Worm (Caenorhabditis elegans) whole organism, L4/young adult: ENCODE measurements around the gene F44E2.10.

ENCODE experiments used
- W03F9.2 ChIP-seq: fragments of 150-350 bp; optimal IDR thresholded peaks from 2 replicates; lab custom pipeline; 2014; ENCODE audit warnings: missing biosample characterization, missing genetic modification characterization
- dao-5 ChIP-seq: sonication (generic microtip); optimal IDR thresholded peaks from 2 replicates; lab custom pipeline; 2016; ENCODE audit warnings: missing genotype, missing genetic modification characterization, moderate library complexity, missing compliant biosample characterization
- him-1 ChIP-seq: sonication (generic microtip); optimal IDR thresholded peaks from 2 replicates; lab custom pipeline; 2016; ENCODE audit warnings: missing genotype, missing genetic modification reagents, missing genetic modification characterization, missing compliant biosample characterization

The F44E2.10 gene

DNA sequence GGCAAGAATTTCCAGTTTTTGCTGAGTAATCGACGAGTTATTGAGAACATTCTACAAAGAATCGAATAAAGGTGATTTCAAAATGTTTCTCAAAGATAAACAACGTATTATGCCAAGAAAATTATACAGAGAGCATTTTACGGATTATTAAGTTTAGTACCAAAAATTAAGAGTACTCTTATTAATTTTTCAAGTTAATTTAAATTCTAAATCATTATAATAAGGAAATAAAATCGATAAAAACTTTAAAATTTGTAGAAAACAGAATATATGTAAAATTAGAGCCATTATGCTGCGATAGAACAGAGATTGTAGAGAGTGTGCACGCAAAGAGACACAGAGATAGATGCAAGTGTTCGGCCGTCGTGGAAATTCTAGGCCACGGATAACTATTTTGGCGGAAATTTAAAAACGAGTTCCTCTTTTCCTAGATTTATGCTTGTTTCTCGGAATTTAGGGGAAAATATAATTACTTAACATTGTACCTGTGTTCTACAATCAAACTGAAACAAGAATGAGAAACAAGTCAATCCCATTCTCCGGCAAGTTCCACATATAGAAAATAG, 19.7 kb upstream of the F44E2.10 start, which contains the start of gene F44E2.9:
Gene F44E2.9, minus strand, starts transcription at position 51 of the 566 bp plus-strand sequence.
- TF ChIP-seq W03F9.2 (tag; lab: Kevin White, UChicago) = peak; percentile 85
- no peak for TF ChIP-seq him-1 (tag; lab: Kevin White, UChicago)

- TF ChIP-seq dao-5 (tag; lab: Kevin White, UChicago) = no peak
- no peak for TF ChIP-seq W03F9.2 (tag; lab: Kevin White, UChicago)
- TF ChIP-seq him-1 (tag; lab: Kevin White, UChicago) = no peak
Observed at ce11 chrIII:8849507-8849906, 18.6 kb upstream of the F44E2.10 start, which contains the start of gene F44E2.8. Gene F44E2.8 (minus strand): TSS chrIII:8849877.

DNA sequence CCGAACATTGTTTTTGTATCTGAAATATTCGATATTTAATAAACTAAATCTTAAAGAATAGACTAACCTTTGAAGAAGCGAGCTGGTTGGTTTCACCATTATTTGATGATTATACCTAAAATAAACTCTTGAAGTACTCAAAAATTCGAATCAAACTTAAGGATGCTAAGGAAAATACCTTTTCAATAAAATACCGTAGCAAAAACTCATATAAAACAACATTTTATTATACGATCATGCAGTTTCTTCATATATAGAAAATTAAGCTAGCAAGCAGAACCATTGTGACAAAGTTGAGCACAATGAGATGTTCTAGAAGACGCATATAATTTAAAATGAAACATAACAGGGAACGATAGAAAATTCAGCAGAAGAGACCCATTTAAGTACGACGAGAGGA, 17.5 kb upstream of the F44E2.10 start, which contains the start of gene F44E2.7:
Gene F44E2.7, minus strand, starts transcription at position 101 of the 400 bp plus-strand sequence.
- TF ChIP-seq W03F9.2 (tag; lab: Kevin White, UChicago) (no peak), dao-5 (tag; lab: Kevin White, UChicago) (no peak), him-1 (tag; lab: Kevin White, UChicago) (no peak)

DNA sequence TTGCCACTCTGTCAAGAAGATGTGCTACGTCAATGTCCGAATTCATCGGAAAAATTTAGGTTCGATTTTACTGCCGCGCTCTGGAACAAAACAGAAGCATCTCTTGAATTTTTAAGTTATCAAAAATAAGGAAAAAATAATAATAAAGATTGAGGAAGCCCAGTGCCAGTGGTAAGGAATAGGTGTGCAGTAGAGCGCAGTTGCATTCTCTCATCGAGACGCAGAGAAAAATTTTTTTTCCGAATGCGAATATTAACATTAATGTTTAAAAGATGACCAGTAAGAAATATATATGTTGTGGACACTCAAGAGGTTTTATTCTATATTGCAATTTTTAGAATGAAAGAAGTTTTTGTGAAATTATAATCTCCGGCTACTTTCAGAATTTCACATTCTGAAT, 16.8 kb upstream of the F44E2.10 start:
- TF ChIP-seq him-1 (tag; lab: Kevin White, UChicago) = no peak
- peak; percentile 73 for TF ChIP-seq W03F9.2 (tag; lab: Kevin White, UChicago)
- no peak for TF ChIP-seq dao-5 (tag; lab: Kevin White, UChicago)

DNA sequence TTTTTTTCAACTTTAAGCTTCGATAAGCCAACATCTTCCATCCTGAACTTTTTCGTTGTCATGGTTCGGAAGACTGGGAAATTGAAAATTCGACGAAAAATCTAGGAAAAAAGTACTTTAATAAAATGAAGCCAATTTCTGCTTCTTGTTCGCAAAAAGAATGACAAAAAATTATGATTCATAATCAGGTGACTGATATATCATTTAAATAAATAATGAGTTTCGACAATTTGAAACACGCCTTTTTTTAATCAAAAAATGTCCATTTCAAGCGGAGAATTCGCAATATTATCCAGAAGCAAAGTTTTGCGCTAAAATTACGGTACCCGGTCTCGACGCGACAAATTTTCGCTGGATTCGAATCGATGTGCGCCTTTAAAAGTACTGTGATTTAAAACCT, 14.2 kb upstream of the F44E2.10 start, which contains the start of gene F44E2.6:
Gene F44E2.6, minus strand, starts transcription at position 101 of the 400 bp plus-strand sequence.
- TF ChIP-seq him-1 (tag; lab: Kevin White, UChicago) = no peak
- TF ChIP-seq dao-5 (tag; lab: Kevin White, UChicago) = no peak
- no peak for TF ChIP-seq W03F9.2 (tag; lab: Kevin White, UChicago)

ce11 chrIII:8844137-8844536, 13.2 kb upstream of the F44E2.10 start:
- TF ChIP-seq W03F9.2 (tag; lab: Kevin White, UChicago) = no peak
- no peak for TF ChIP-seq dao-5 (tag; lab: Kevin White, UChicago)
- TF ChIP-seq him-1 (tag; lab: Kevin White, UChicago) = no peak

ce11 chrIII:8839813-8840212, 8.9 kb upstream of the F44E2.10 start:
- no peak for TF ChIP-seq dao-5 (tag; lab: Kevin White, UChicago)
- no peak for TF ChIP-seq him-1 (tag; lab: Kevin White, UChicago)
- no peak for TF ChIP-seq W03F9.2 (tag; lab: Kevin White, UChicago)

- TF ChIP-seq W03F9.2 (tag; lab: Kevin White, UChicago) = no peak
- TF ChIP-seq dao-5 (tag; lab: Kevin White, UChicago) = no peak
- no peak for TF ChIP-seq him-1 (tag; lab: Kevin White, UChicago)
Observed at ce11 chrIII:8838075-8838474, 7.2 kb upstream of the F44E2.10 start, which contains the start of gene F44E2.4. Gene F44E2.4 (minus strand): TSS chrIII:8838424.

DNA sequence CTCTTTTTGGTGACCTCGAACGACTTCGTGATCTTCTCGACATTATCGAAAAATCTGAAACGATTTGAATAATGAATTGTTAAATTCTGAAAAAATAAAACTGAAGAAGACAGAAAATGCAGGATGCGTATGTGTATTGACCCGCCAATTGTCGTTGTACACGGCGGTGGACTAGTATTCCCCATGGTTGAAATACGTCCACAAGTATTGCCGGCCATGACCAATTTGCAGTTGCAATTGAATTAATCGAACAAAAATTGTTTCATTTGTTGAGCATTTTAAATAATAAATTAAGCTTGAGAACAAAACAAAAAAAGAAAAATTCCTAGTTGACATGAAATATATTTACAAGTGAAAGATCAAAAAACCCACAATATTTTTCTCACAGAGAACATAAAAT, 1.7 kb downstream of the F44E2.10 start, which contains the start of gene F44E2.3:
Gene F44E2.3, minus strand, starts transcription at position 61 of the 400 bp plus-strand sequence.
- no peak for TF ChIP-seq dao-5 (tag; lab: Kevin White, UChicago)
- TF ChIP-seq him-1 (tag; lab: Kevin White, UChicago) = no peak
- TF ChIP-seq W03F9.2 (tag; lab: Kevin White, UChicago) = no peak

DNA sequence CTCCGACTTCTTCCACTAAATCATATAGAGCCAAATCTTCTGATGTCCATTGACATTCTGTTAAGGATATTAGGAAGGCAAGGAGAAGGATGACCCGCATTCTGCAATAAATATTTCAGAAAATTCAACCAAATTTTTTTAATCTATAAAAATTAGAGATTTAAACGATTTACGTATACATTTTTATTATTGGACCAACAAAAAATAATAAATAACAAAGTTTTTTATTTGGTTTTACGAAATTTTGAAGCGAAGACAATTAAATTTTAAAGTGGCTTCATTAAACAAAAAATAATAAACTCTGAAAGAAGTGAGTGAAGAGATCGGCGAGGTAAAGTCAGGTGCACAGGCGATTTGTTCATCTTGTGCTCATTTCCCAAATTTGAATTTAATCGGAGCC, 3.8 kb downstream of the F44E2.10 start, which contains the start of gene F54F2.9:
Gene F54F2.9, minus strand, starts transcription at position 101 of the 400 bp plus-strand sequence.
- no peak for TF ChIP-seq dao-5 (tag; lab: Kevin White, UChicago)
- no peak for TF ChIP-seq him-1 (tag; lab: Kevin White, UChicago)
- no peak for TF ChIP-seq W03F9.2 (tag; lab: Kevin White, UChicago)

DNA sequence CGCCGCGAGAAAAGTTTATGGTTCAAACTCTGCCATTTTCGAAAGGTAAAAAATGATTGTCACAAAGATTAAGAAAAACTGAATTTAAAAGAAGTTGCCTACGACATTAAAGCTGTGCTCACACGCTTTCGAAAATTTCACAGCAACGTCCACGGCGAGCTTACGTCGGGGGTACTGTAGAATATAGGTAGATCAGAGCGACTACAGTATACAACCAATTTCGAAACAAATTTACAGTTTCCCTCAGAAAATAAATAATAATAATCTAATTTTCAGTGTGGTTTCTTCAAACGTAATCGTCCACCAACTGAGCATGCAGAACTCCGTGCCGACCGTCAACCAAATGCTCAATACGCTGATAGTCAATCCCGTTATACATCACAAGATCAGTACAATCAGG, 6.4 kb downstream of the F44E2.10 start:
- TF ChIP-seq him-1 (tag; lab: Kevin White, UChicago) = no peak
- no peak for TF ChIP-seq dao-5 (tag; lab: Kevin White, UChicago)
- no peak for TF ChIP-seq W03F9.2 (tag; lab: Kevin White, UChicago)

- no peak for TF ChIP-seq dao-5 (tag; lab: Kevin White, UChicago)
- no peak for TF ChIP-seq him-1 (tag; lab: Kevin White, UChicago)
- no peak for TF ChIP-seq W03F9.2 (tag; lab: Kevin White, UChicago)
Observed at ce11 chrIII:8818599-8818998, 12.3 kb downstream of the F44E2.10 start, which contains the start of gene pat-2. Gene pat-2 (plus strand): TSS chrIII:8818899.

DNA sequence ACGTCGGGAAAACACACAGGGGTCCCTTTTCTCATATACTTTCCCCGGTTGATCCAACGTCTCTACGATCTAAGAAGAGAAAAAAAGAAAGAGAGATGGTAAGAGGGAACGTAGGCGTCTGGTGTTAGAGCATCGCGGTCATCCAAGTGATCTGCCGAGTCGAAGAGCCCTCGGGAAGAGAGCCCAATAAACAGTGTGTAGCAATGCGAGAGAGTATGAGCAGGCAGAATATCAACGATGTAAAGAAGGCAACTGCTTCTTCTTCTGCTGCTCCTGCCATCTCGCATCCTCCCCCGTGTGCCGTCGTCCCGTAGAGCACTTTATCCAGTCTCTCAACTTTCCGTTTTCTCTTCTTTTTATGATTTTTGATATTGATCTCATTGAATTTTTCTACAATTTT, 15.2 kb downstream of the F44E2.10 start:
- TF ChIP-seq him-1 (tag; lab: Kevin White, UChicago) = no peak
- no peak for TF ChIP-seq W03F9.2 (tag; lab: Kevin White, UChicago)
- no peak for TF ChIP-seq dao-5 (tag; lab: Kevin White, UChicago)

DNA sequence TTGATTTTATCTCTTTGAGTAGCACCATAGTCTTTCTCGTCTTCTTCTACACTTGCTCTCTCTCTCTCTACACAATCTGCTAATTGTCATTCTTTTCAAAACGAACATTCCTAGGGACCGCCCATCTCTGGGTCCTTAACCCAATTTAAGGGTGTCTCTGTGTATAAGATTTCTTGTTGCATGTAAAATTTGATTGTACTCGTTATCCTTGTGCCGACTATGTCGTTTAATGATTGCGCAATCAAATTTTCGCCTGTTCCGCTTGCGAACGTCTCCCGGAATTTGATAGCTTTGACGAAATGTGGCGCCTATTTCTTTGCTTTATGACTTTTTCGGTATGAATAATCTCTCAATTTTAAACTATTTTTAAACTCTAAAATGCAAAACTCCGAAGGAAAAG, 19.8 kb downstream of the F44E2.10 start:
- TF ChIP-seq him-1 (tag; lab: Kevin White, UChicago) (no peak), dao-5 (tag; lab: Kevin White, UChicago) (no peak), W03F9.2 (tag; lab: Kevin White, UChicago) (no peak)
